Worm (Caenorhabditis elegans) whole organism, young adult: ENCODE results near the gene sdha-1.

Source experiments
- B0019.2 ChIP-seq: fragments of 200-800 bp; sonication (Bioruptor generic); conservative IDR thresholded peaks from 2 replicates; pipeline ENCODE4 v1.3.6; 2022; ENCODE audit warnings: missing genetic modification reagents, missing genetic modification characterization, missing compliant biosample characterization
- B0336.3 ChIP-seq: fragments of 200-800 bp; sonication (Bioruptor generic); IDR thresholded peaks from 2 replicates; pipeline ENCODE4 v1.3.6; 2022; ENCODE audit warnings: missing genetic modification characterization, missing compliant biosample characterization
- C17E4.6 ChIP-seq: fragments of 200-800 bp; sonication (Bioruptor generic); IDR thresholded peaks from 2 replicates; pipeline ENCODE4 v1.3.6; 2022; ENCODE audit warnings: missing genetic modification reagents, missing genetic modification characterization, missing compliant biosample characterization
- D2030.7 ChIP-seq: fragments of 200-800 bp; sonication (Bioruptor generic); IDR thresholded peaks from 2 replicates; pipeline ENCODE4 v1.3.6; 2022; ENCODE audit warnings: missing genetic modification reagents, missing genetic modification characterization, missing compliant biosample characterization
- F10E7.11 ChIP-seq: sonication (generic microtip); optimal IDR thresholded peaks from 2 replicates; lab custom pipeline; 2017; ENCODE audit warnings: mild to moderate bottlenecking, missing genetic modification characterization, moderate library complexity, missing compliant biosample characterization
- F22D6.2 ChIP-seq: sonication (generic microtip); optimal IDR thresholded peaks from 2 replicates; lab custom pipeline; 2016; ENCODE audit warnings: mild to moderate bottlenecking, missing genetic modification characterization, missing compliant biosample characterization
- F49E8.2 ChIP-seq: sonication (generic microtip); optimal IDR thresholded peaks from 3 replicates; lab custom pipeline; 2017; ENCODE audit warnings: missing genetic modification characterization, mild to moderate bottlenecking, missing compliant biosample characterization, antibody characterized with exemption, moderate library complexity; ENCODE audit not compliant: insufficient read depth
- T07F8.4 ChIP-seq: sonication (generic microtip); optimal IDR thresholded peaks from 2 replicates; lab custom pipeline; 2016; ENCODE audit warnings: mild to moderate bottlenecking, missing genetic modification characterization, moderate library complexity, missing compliant biosample characterization
- atf-7 ChIP-seq: sonication (generic microtip); optimal IDR thresholded peaks from 2 replicates; lab custom pipeline; 2017; ENCODE audit warnings: mild to moderate bottlenecking, missing genetic modification characterization, missing compliant biosample characterization
- athp-1 ChIP-seq: sonication (generic microtip); optimal IDR thresholded peaks from 2 replicates; lab custom pipeline; 2017; ENCODE audit warnings: mild to moderate bottlenecking, missing genetic modification characterization, missing compliant biosample characterization
- attf-3 ChIP-seq: fragments of 200-800 bp; sonication (Bioruptor generic); conservative IDR thresholded peaks from 2 replicates; pipeline ENCODE4 v1.3.6; 2022; ENCODE audit warnings: missing genetic modification reagents, missing genetic modification characterization, missing compliant biosample characterization
- attf-5 ChIP-seq: fragments of 200-800 bp; sonication (Bioruptor generic); optimal IDR thresholded peaks from 2 replicates; lab custom pipeline; 2018; ENCODE audit warnings: mild to moderate bottlenecking, missing genetic modification characterization, missing compliant biosample characterization
- cebp-1 ChIP-seq, 2 experiments: fragments of 200-800 bp in 1 of 2; sonication (Bioruptor generic) in 1 of 2; sonication (generic microtip) in 1 of 2; IDR thresholded peaks in 1 of 2; optimal IDR thresholded peaks in 1 of 2; 2 replicates each; pipeline versions ENCODE4 v1.3.6 to Lab custom; 2017 to 2022; ENCODE audit warnings: missing compliant biosample characterization in 2 of 2, missing genetic modification characterization in 2 of 2, mild to moderate bottlenecking in 1 of 2, missing genetic modification reagents in 1 of 2, moderate library complexity in 1 of 2
- ceh-100 ChIP-seq: fragments of 200-800 bp; sonication (Bioruptor generic); IDR thresholded peaks from 2 replicates; pipeline ENCODE4 v1.3.6; 2022; ENCODE audit warnings: missing genetic modification reagents, missing genetic modification characterization, missing compliant biosample characterization
- ceh-79 ChIP-seq: sonication (generic microtip); optimal IDR thresholded peaks from 2 replicates; lab custom pipeline; 2017; ENCODE audit warnings: mild to moderate bottlenecking, missing genetic modification characterization, missing compliant biosample characterization
- fkh-3 ChIP-seq: sonication (generic microtip); optimal IDR thresholded peaks from 2 replicates; lab custom pipeline; 2016; ENCODE audit warnings: mild to moderate bottlenecking, missing genetic modification characterization, missing compliant biosample characterization
- hlh-26 ChIP-seq: fragments of 200-800 bp; sonication (Bioruptor generic); conservative IDR thresholded peaks from 2 replicates; pipeline ENCODE4 v1.3.6; 2022; ENCODE audit warnings: missing genetic modification reagents, missing genetic modification characterization, missing compliant biosample characterization
- hrde-1 ChIP-seq: sonication (generic microtip); optimal IDR thresholded peaks from 2 replicates; lab custom pipeline; 2016; ENCODE audit warnings: missing genetic modification characterization, mild to moderate bottlenecking, missing compliant biosample characterization, moderate library complexity, missing genotype, missing genetic modification reagents, borderline replicate concordance
- lag-1 ChIP-seq: fragments of 200-800 bp; sonication (Bioruptor generic); IDR thresholded peaks from 2 replicates; pipeline ENCODE4 v1.3.6; 2022; ENCODE audit warnings: missing genetic modification reagents, missing genetic modification characterization, missing compliant biosample characterization
- lsy-27 ChIP-seq: sonication (generic microtip); optimal IDR thresholded peaks from 2 replicates; lab custom pipeline; 2017; ENCODE audit warnings: missing genetic modification characterization, mild to moderate bottlenecking, missing compliant biosample characterization, antibody characterized with exemption, missing genotype, borderline replicate concordance; ENCODE audit not compliant: insufficient read depth
- madf-10 ChIP-seq: sonication (generic microtip); optimal IDR thresholded peaks from 2 replicates; lab custom pipeline; 2016; ENCODE audit warnings: mild to moderate bottlenecking, missing genetic modification characterization, missing compliant biosample characterization
- mes-4 ChIP-seq: sonication (generic microtip); optimal IDR thresholded peaks from 2 replicates; lab custom pipeline; 2016; ENCODE audit warnings: missing genotype, missing genetic modification characterization, missing compliant biosample characterization
- mxl-1 ChIP-seq: sonication (generic microtip); optimal IDR thresholded peaks from 2 replicates; lab custom pipeline; 2016; ENCODE audit warnings: missing genetic modification characterization, missing compliant biosample characterization
- nhr-80 ChIP-seq: sonication (generic microtip); optimal IDR thresholded peaks from 2 replicates; lab custom pipeline; 2016; ENCODE audit warnings: missing genetic modification characterization, missing compliant biosample characterization
- pha-4 ChIP-seq: fragments of 150-350 bp; sonication (generic microtip); optimal IDR thresholded peaks from 2 replicates; lab custom pipeline; 2014; ENCODE audit warnings: missing biosample characterization, missing genetic modification reagents, missing genetic modification characterization
- rcor-1 ChIP-seq: fragments of 200-800 bp; sonication (Bioruptor generic); IDR thresholded peaks from 2 replicates; pipeline ENCODE4 v1.3.6; 2022; ENCODE audit warnings: missing genetic modification reagents, missing genetic modification characterization, missing compliant biosample characterization
- sea-2 ChIP-seq: fragments of 200-800 bp; sonication (Bioruptor generic); IDR thresholded peaks from 2 replicates; pipeline ENCODE4 v1.3.6; 2022; ENCODE audit warnings: missing genetic modification characterization, missing compliant biosample characterization
- snpc-4 ChIP-seq, 5 experiments: fragments of 150-350 bp in 1 of 5; sonication (generic microtip) in 4 of 5; optimal IDR thresholded peaks; 2 replicates each; lab custom pipeline; 2014 to 2018; ENCODE audit warnings: missing genetic modification characterization in 5 of 5, missing biosample characterization in 3 of 5, antibody characterized with exemption in 2 of 5, mild to moderate bottlenecking in 2 of 5, missing compliant biosample characterization in 2 of 5, missing genotype in 2 of 5, moderate library complexity in 2 of 5, missing genetic modification reagents in 1 of 5
- tbx-9 ChIP-seq: sonication (generic microtip); optimal IDR thresholded peaks from 2 replicates; lab custom pipeline; 2016; ENCODE audit warnings: borderline replicate concordance, missing genetic modification characterization, inconsistent platforms, missing compliant biosample characterization
- ztf-22 ChIP-seq: fragments of 200-800 bp; sonication (Bioruptor generic); optimal IDR thresholded peaks from 2 replicates; lab custom pipeline; 2018; ENCODE audit warnings: mild to moderate bottlenecking, missing genetic modification characterization, moderate library complexity, missing compliant biosample characterization
- ztf-26 ChIP-seq: sonication (generic microtip); optimal IDR thresholded peaks from 2 replicates; lab custom pipeline; 2017; ENCODE audit warnings: missing genetic modification characterization, missing compliant biosample characterization
- ztf-28 ChIP-seq: fragments of 200-800 bp; sonication (Bioruptor generic); IDR thresholded peaks from 2 replicates; pipeline ENCODE4 v1.3.6; 2022; ENCODE audit warnings: missing genetic modification reagents, missing genetic modification characterization, missing compliant biosample characterization

The sdha-1 gene

DNA sequence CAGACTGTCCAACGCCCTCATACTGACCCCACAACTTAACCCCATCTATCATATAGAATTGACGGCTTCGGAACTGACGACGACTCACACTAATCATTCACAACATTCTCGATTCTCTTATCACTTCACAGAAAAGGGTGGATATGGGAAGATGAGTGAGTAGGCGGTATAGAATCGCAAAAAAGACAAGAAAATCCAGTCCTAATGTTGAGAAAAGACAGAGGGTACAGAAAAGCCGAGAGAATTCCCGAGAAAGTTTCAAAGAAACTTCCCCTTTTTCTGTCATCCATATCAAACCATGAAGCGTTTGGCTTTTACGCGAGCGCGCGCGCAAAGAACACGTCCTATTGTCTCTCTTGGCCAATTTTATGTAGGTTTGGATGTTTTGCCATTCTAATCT is 41.6 kb downstream of the sdha-1 start:
- TF ChIP-seq ceh-79 (tag; lab: Kevin White, UChicago) (no peak), cebp-1 (GFP tag; IDR thresholded peaks at IDR 0.05; lab: Robert Waterston, UW) (no peak), cebp-1 (tag; optimal IDR thresholded peaks at IDR 0.05; lab: Kevin White, UChicago) (no peak), mes-4 (no peak), ztf-22 (GFP tag; lab: Kevin White, UChicago) (no peak), F22D6.2 (tag; lab: Kevin White, UChicago) (no peak), hrde-1 (tag; lab: Kevin White, UChicago) (no peak)

ce11 chrX:8500922-8501321 is 44.9 kb downstream of the sdha-1 start, which contains the start of gene grd-4:
grd-4 (plus strand) TSS chrX:8501222.
- no peak for TF ChIP-seq mxl-1
- no peak for TF ChIP-seq hlh-26 (GFP tag; lab: Robert Waterston, UW)
- TF ChIP-seq F10E7.11 (tag; lab: Kevin White, UChicago) = no peak
- TF ChIP-seq D2030.7 = no peak
- no peak for TF ChIP-seq T07F8.4
- no peak for TF ChIP-seq lsy-27 (tag; lab: Kevin White, UChicago)
- TF ChIP-seq snpc-4 (GFP tag; optimal IDR thresholded peaks at IDR 0.05; lab: Kevin White, UChicago) = no peak
- TF ChIP-seq snpc-4 (tag; optimal IDR thresholded peaks at IDR 0.05; lab: Kevin White, UChicago) = no peak
- no peak for TF ChIP-seq athp-1 (tag; lab: Kevin White, UChicago)
- no peak for TF ChIP-seq attf-5 (GFP tag; lab: Kevin White, UChicago)
- no peak for TF ChIP-seq F49E8.2 (tag; lab: Kevin White, UChicago)
- TF ChIP-seq attf-3 (GFP tag; lab: Robert Waterston, UW) = no peak
- no peak for TF ChIP-seq ztf-28 (GFP tag; lab: Robert Waterston, UW)
- no peak for TF ChIP-seq fkh-3 (tag; lab: Kevin White, UChicago)
- no peak for TF ChIP-seq pha-4 (tag; lab: Kevin White, UChicago)
- TF ChIP-seq lag-1 = no peak
- TF ChIP-seq ceh-100 = no peak

ce11 chrX:8499721-8500120 is 46.1 kb downstream of the sdha-1 start, which contains the start of gene grd-14:
grd-14 (plus strand) TSS chrX:8500021.
- TF ChIP-seq sea-2 (GFP tag; lab: Robert Waterston, UW) (no peak), atf-7 (tag; lab: Kevin White, UChicago) (no peak), madf-10 (tag; lab: Kevin White, UChicago) (no peak), rcor-1 (GFP tag; lab: Robert Waterston, UW) (no peak), ztf-28 (GFP tag; lab: Robert Waterston, UW) (no peak)

- TF ChIP-seq C17E4.6 (GFP tag; lab: Robert Waterston, UW) (no peak), ztf-26 (tag; lab: Kevin White, UChicago) (no peak), B0336.3 (no peak), mes-4 (no peak), ztf-22 (GFP tag; lab: Kevin White, UChicago) (no peak), B0019.2 (GFP tag; lab: Robert Waterston, UW) (no peak), tbx-9 (tag; lab: Kevin White, UChicago) (no peak), nhr-80 (tag; lab: Kevin White, UChicago) (no peak)
Observed at ce11 chrX:8495005-8495404, 50.8 kb downstream of the sdha-1 start, which contains the start of gene T01B10.5. T01B10.5 (plus strand) TSS chrX:8495305.
